Comparison of ENCODE assay signal across 6 worm cellular contexts in genomic region chrV:7434805-7435363, ce11.
TF ChIP-seq lines count a peak whose summit lies in the region.

No protein-coding gene starts in this region.

TF ChIP-seq in whole organism, L1 larva, 84 proteins besides CTCF, POLR2A, EP300 and RAD21 (continues in another document):
- TF ChIP-seq lin-13 (GFP tag; optimal IDR thresholded peaks at IDR 0.05; lab: Kevin White, UChicago): no peak
- TF ChIP-seq efl-1 (optimal IDR thresholded peaks at IDR 0.05; lab: Kevin White, UChicago): peak; percentile 19 to 41
- TF ChIP-seq efl-1 (GFP tag; optimal IDR thresholded peaks at IDR 0.05 in 1 of 2; lab: Kevin White, UChicago): peak in 1 of 2 experiments; percentile 87
- TF ChIP-seq aha-1 (tag; optimal IDR thresholded peaks at IDR 0.05; lab: Kevin White, UChicago): no peak
- peak; percentile 56 for TF ChIP-seq rnt-1 (tag; optimal IDR thresholded peaks at IDR 0.05; lab: Kevin White, UChicago)
- no peak for TF ChIP-seq nhr-237 (tag; optimal IDR thresholded peaks at IDR 0.05; lab: Kevin White, UChicago)
- TF ChIP-seq nhr-47 (tag; optimal IDR thresholded peaks at IDR 0.05; lab: Kevin White, UChicago): peak; percentile 55
- TF ChIP-seq efl-3 (GFP tag; optimal IDR thresholded peaks at IDR 0.05; lab: Kevin White, UChicago): no peak
- TF ChIP-seq ceh-8 (GFP tag; optimal IDR thresholded peaks at IDR 0.05; lab: Kevin White, UChicago): no peak
- no peak for TF ChIP-seq unc-62 (GFP tag; optimal IDR thresholded peaks at IDR 0.05; lab: Kevin White, UChicago)
- no peak for TF ChIP-seq nhr-28 (tag; optimal IDR thresholded peaks at IDR 0.05; lab: Kevin White, UChicago)
- TF ChIP-seq lin-14 (GFP tag; optimal IDR thresholded peaks at IDR 0.05; lab: Kevin White, UChicago): peak; percentile 88
- no peak for TF ChIP-seq ceh-90 (tag; optimal IDR thresholded peaks at IDR 0.05; lab: Kevin White, UChicago)
- peak; percentile 1 for TF ChIP-seq lin-39 (tag; optimal IDR thresholded peaks at IDR 0.05; lab: Kevin White, UChicago)
- TF ChIP-seq mef-2 (tag; optimal IDR thresholded peaks at IDR 0.05; lab: Kevin White, UChicago): peak; percentile 0
- no peak for TF ChIP-seq nhr-12 (tag; optimal IDR thresholded peaks at IDR 0.05; lab: Kevin White, UChicago)

TF ChIP-seq in whole organism, L2 larva, 48 proteins besides CTCF, POLR2A, EP300 and RAD21 (continues in another document):
- TF ChIP-seq unc-39 (tag; optimal IDR thresholded peaks at IDR 0.05; lab: Kevin White, UChicago) (no peak), ama-1 (optimal IDR thresholded peaks at IDR 0.05; lab: Kevin White, UChicago) (peak; percentile 88), sem-4 (tag; optimal IDR thresholded peaks at IDR 0.05; lab: Kevin White, UChicago) (peak; percentile 46), sma-9 (GFP tag; optimal IDR thresholded peaks at IDR 0.05; lab: Kevin White, UChicago) (peak; percentile 95), sma-9 (tag; optimal IDR thresholded peaks at IDR 0.05; lab: Kevin White, UChicago) (no peak), R02D3.7 (tag; optimal IDR thresholded peaks at IDR 0.05; lab: Kevin White, UChicago) (no peak), aly-2 (tag; optimal IDR thresholded peaks at IDR 0.05; lab: Kevin White, UChicago) (no peak), nhr-6 (tag; optimal IDR thresholded peaks at IDR 0.05; lab: Kevin White, UChicago) (no peak), nhr-237 (tag; optimal IDR thresholded peaks at IDR 0.05; lab: Kevin White, UChicago) (no peak), lsy-2 (tag; optimal IDR thresholded peaks at IDR 0.05; lab: Kevin White, UChicago) (peak in 1 of 2 experiments; percentile 71), ztf-4 (tag; optimal IDR thresholded peaks at IDR 0.05; lab: Kevin White, UChicago) (peak; percentile 6), F13H6.1 (tag; optimal IDR thresholded peaks at IDR 0.05; lab: Kevin White, UChicago) (peak; percentile 64), nhr-129 (tag; optimal IDR thresholded peaks at IDR 0.05; lab: Kevin White, UChicago) (peak; percentile 48), nhr-25 (tag; optimal IDR thresholded peaks at IDR 0.05; lab: Kevin White, UChicago) (no peak), zag-1 (tag; optimal IDR thresholded peaks at IDR 0.05; lab: Kevin White, UChicago) (peak; percentile 37), lin-13 (GFP tag; optimal IDR thresholded peaks at IDR 0.05; lab: Kevin White, UChicago) (no peak)

TF ChIP-seq in whole organism, L3 larva, 47 proteins besides CTCF, POLR2A, EP300 and RAD21 (continues in another document):
- TF ChIP-seq ztf-4 (tag; optimal IDR thresholded peaks at IDR 0.05; lab: Kevin White, UChicago): no peak
- TF ChIP-seq hmg-11 (tag; optimal IDR thresholded peaks at IDR 0.05; lab: Kevin White, UChicago): peak; percentile 27
- TF ChIP-seq nfya-1 (tag; optimal IDR thresholded peaks at IDR 0.05; lab: Kevin White, UChicago; ENCODE audit: insufficient read depth): peak; percentile 50
- peak; percentile 76 for TF ChIP-seq mdl-1 (tag; optimal IDR thresholded peaks at IDR 0.05; lab: Kevin White, UChicago)
- TF ChIP-seq fkh-2 (tag; optimal IDR thresholded peaks at IDR 0.05; lab: Kevin White, UChicago): no peak
- TF ChIP-seq elt-3 (tag; optimal IDR thresholded peaks at IDR 0.05; lab: Kevin White, UChicago): no peak
- TF ChIP-seq nhr-23 (tag; optimal IDR thresholded peaks at IDR 0.05; lab: Kevin White, UChicago): no peak
- TF ChIP-seq ceh-16 (tag; optimal IDR thresholded peaks at IDR 0.05; lab: Kevin White, UChicago): no peak
- TF ChIP-seq snpc-4 (tag; optimal IDR thresholded peaks at IDR 0.05; lab: Kevin White, UChicago): peak; percentile 21
- TF ChIP-seq ztf-11 (tag; optimal IDR thresholded peaks at IDR 0.05; lab: Kevin White, UChicago): no peak
- peak; percentile 91 for TF ChIP-seq pqm-1 (tag; optimal IDR thresholded peaks at IDR 0.05; lab: Kevin White, UChicago)
- TF ChIP-seq lsy-12 (tag; optimal IDR thresholded peaks at IDR 0.05; lab: Kevin White, UChicago): no peak
- no peak for TF ChIP-seq nhr-12 (tag; optimal IDR thresholded peaks at IDR 0.05; lab: Kevin White, UChicago)
- no peak for TF ChIP-seq unc-39 (tag; optimal IDR thresholded peaks at IDR 0.05; lab: Kevin White, UChicago)
- TF ChIP-seq skn-1 (tag; optimal IDR thresholded peaks at IDR 0.05; lab: Kevin White, UChicago): peak; percentile 62
- no peak for TF ChIP-seq nhr-67 (tag; optimal IDR thresholded peaks at IDR 0.05; lab: Kevin White, UChicago)
- TF ChIP-seq unc-62 (GFP tag; optimal IDR thresholded peaks at IDR 0.05; lab: Kevin White, UChicago): no peak

TF ChIP-seq in whole organism, L4 larva, 104 proteins besides CTCF, POLR2A, EP300 and RAD21 (continues in another document):
- TF ChIP-seq T26A8.4 (GFP tag; IDR thresholded peaks at IDR 0.05; lab: Robert Waterston, UW) (peak; percentile 11; the same call in 1 of the 2 replicates), lim-7 (GFP tag; IDR thresholded peaks at IDR 0.05; lab: Robert Waterston, UW) (no peak), lsy-2 (tag; optimal IDR thresholded peaks at IDR 0.05; lab: Kevin White, UChicago) (peak in 1 of 2 experiments; percentile 68), ceh-20 (GFP tag; IDR thresholded peaks at IDR 0.05; lab: Robert Waterston, UW) (peak; percentile 50; the same call in 1 of the 2 replicates), nhr-48 (tag; optimal IDR thresholded peaks at IDR 0.05; lab: Kevin White, UChicago) (peak; percentile 56), nhr-102 (tag; optimal IDR thresholded peaks at IDR 0.05; lab: Kevin White, UChicago) (no peak), fkh-10 (GFP tag; optimal IDR thresholded peaks at IDR 0.05; lab: Kevin White, UChicago) (no peak), hlh-11 (tag; optimal IDR thresholded peaks at IDR 0.05; lab: Kevin White, UChicago) (peak; percentile 79), mdt-29 (GFP tag; IDR thresholded peaks at IDR 0.05; lab: Robert Waterston, UW) (no peak), nhr-6 (tag; optimal IDR thresholded peaks at IDR 0.05; lab: Kevin White, UChicago) (peak; percentile 28), mdl-1 (tag; optimal IDR thresholded peaks at IDR 0.05; lab: Kevin White, UChicago) (peak in 1 of 2 experiments; percentile 89), zfp-3 (GFP tag; conservative IDR thresholded peaks at IDR 0.05; lab: Robert Waterston, UW) (0 out of 2 replicates have a peak, but pooled peaks have one; percentile 28), mep-1 (tag; optimal IDR thresholded peaks at IDR 0.05; lab: Kevin White, UChicago) (peak; percentile 35), nhr-28 (tag; optimal IDR thresholded peaks at IDR 0.05; lab: Kevin White, UChicago) (peak; percentile 44), unc-62 (GFP tag; optimal IDR thresholded peaks at IDR 0.05 in 1 of 2; lab: Kevin White, UChicago) (peak in 1 of 2 experiments; percentile 78), unc-62 (tag; optimal IDR thresholded peaks at IDR 0.05; lab: Kevin White, UChicago) (no peak)

TF ChIP-seq in whole organism, late embryonic, 69 proteins besides CTCF, POLR2A, EP300 and RAD21:
- peak; percentile 19 for TF ChIP-seq unc-55 (GFP tag; optimal IDR thresholded peaks at IDR 0.05; lab: Kevin White, UChicago)
- TF ChIP-seq ceh-2 (tag; optimal IDR thresholded peaks at IDR 0.05; lab: Kevin White, UChicago): no peak

TF ChIP-seq in whole organism, young adult, 124 proteins besides CTCF, POLR2A, EP300 and RAD21 (continues in another document):
- TF ChIP-seq attf-5 (GFP tag; optimal IDR thresholded peaks at IDR 0.05; lab: Kevin White, UChicago) (peak; percentile 32), nhr-120 (GFP tag; IDR thresholded peaks at IDR 0.05; lab: Robert Waterston, UW) (no peak), nfyb-1 (GFP tag; IDR thresholded peaks at IDR 0.05; lab: Robert Waterston, UW) (peak; percentile 55), dpff-1 (tag; optimal IDR thresholded peaks at IDR 0.05; lab: Kevin White, UChicago) (no peak), nhr-80 (tag; optimal IDR thresholded peaks at IDR 0.05; lab: Kevin White, UChicago) (peak; percentile 45), snpc-1.3 (tag; optimal IDR thresholded peaks at IDR 0.05; lab: Kevin White, UChicago; ENCODE audit: insufficient read depth) (no peak), mel-28 (tag; optimal IDR thresholded peaks at IDR 0.05; lab: Kevin White, UChicago; ENCODE audit: borderline replicate concordance) (no peak), dpl-1 (GFP tag; optimal IDR thresholded peaks at IDR 0.05; lab: Kevin White, UChicago) (no peak), xnd-1 (tag; optimal IDR thresholded peaks at IDR 0.05; lab: Kevin White, UChicago) (no peak), ceh-27 (GFP tag; optimal IDR thresholded peaks at IDR 0.05; lab: Kevin White, UChicago) (peak; percentile 52), ama-1 (optimal IDR thresholded peaks at IDR 0.05; lab: Kevin White, UChicago) (peak; percentile 67), ama-1 (GFP tag; optimal IDR thresholded peaks at IDR 0.05; lab: Kevin White, UChicago) (no peak), F57C9.4 (tag; optimal IDR thresholded peaks at IDR 0.05; lab: Kevin White, UChicago) (no peak), B0336.3 (GFP tag; IDR thresholded peaks at IDR 0.05; lab: Robert Waterston, UW) (no peak), let-607 (tag; optimal IDR thresholded peaks at IDR 0.05; lab: Kevin White, UChicago) (no peak), madf-10 (tag; optimal IDR thresholded peaks at IDR 0.05; lab: Kevin White, UChicago) (peak; percentile 24), him-1 (tag; optimal IDR thresholded peaks at IDR 0.05; lab: Kevin White, UChicago) (no peak), T07F8.4 (tag; optimal IDR thresholded peaks at IDR 0.05; lab: Kevin White, UChicago) (no peak), lin-40 (tag; optimal IDR thresholded peaks at IDR 0.05; lab: Kevin White, UChicago) (peak; percentile 26), Y53G8AR.9 (GFP tag; conservative IDR thresholded peaks at IDR 0.05; lab: Robert Waterston, UW) (peak; percentile 36; the same call in 1 of the 2 replicates), lin-54 (GFP tag; optimal IDR thresholded peaks at IDR 0.05; lab: Kevin White, UChicago) (peak; percentile 9), bed-2 (GFP tag; IDR thresholded peaks at IDR 0.05; lab: Robert Waterston, UW) (no peak), let-526 (GFP tag; IDR thresholded peaks at IDR 0.05; lab: Robert Waterston, UW) (no peak), die-1 (tag; optimal IDR thresholded peaks at IDR 0.05; lab: Kevin White, UChicago) (no peak), hmg-1.2 (GFP tag; IDR thresholded peaks at IDR 0.05; lab: Robert Waterston, UW) (peak; percentile 32; the same call in 1 of the 2 replicates), Y56A3A.18 (GFP tag; IDR thresholded peaks at IDR 0.05; lab: Robert Waterston, UW) (0 out of 2 replicates have a peak, but pooled peaks have one; percentile 29), ZK185.1 (tag; optimal IDR thresholded peaks at IDR 0.05; lab: Kevin White, UChicago; ENCODE audit: poor library complexity, severe bottlenecking) (peak; percentile 9), mcd-1 (GFP tag; IDR thresholded peaks at IDR 0.05; lab: Robert Waterston, UW) (0 out of 2 replicates have a peak, but pooled peaks have one; percentile 6), efl-1 (GFP tag; optimal IDR thresholded peaks at IDR 0.05; lab: Kevin White, UChicago) (no peak), egrh-3 (GFP tag; IDR thresholded peaks at IDR 0.05; lab: Robert Waterston, UW) (no peak), dox-1 (GFP tag; IDR thresholded peaks at IDR 0.05; lab: Robert Waterston, UW) (no peak), madf-3 (GFP tag; IDR thresholded peaks at IDR 0.05; lab: Robert Waterston, UW) (no peak), akir-1 (GFP tag; optimal IDR thresholded peaks at IDR 0.05; lab: Kevin White, UChicago) (no peak)
